Fruit fly (Drosophila melanogaster) whole organism, pupa: ENCODE measurements around the gene CG13894.

ENCODE experiments used
- CG10348 ChIP-seq: fragments of 200-800 bp; sonication (Bioruptor generic); IDR thresholded peaks from 2 replicates; pipeline ENCODE4 v1.3.6; 2022; ENCODE audit warnings: missing biosample characterization, missing genetic modification characterization
- CG15710 ChIP-seq: fragments of 200-800 bp; sonication (Bioruptor generic); optimal IDR thresholded peaks from 2 replicates; lab custom pipeline; 2018; ENCODE audit warnings: missing biosample characterization, mild to moderate bottlenecking, missing genetic modification characterization, moderate library complexity
- CG8301 ChIP-seq: fragments of 200-800 bp; sonication (Bioruptor generic); optimal IDR thresholded peaks from 2 replicates; lab custom pipeline; 2018; ENCODE audit warnings: missing biosample characterization, mild to moderate bottlenecking, missing genetic modification characterization
- Pif1B ChIP-seq: fragments of 200-800 bp; sonication (Bioruptor generic); optimal IDR thresholded peaks from 3 replicates; lab custom pipeline; 2016; ENCODE audit warnings: missing biosample characterization, missing genetic modification characterization
- rn ChIP-seq: fragments of 200-800 bp; sonication (Bioruptor generic); IDR thresholded peaks from 2 replicates; pipeline ENCODE4 v1.3.6; 2022; ENCODE audit warnings: missing biosample characterization, missing genetic modification characterization

dm6 chr3L:710345-710822, 11.4 kb upstream of the CG13894 start, which contains the start of gene CkIIalpha-i3:
- TF ChIP-seq rn (no peak), CG10348 (GFP tag; lab: Robert Waterston, UW) (no peak), Pif1B (GFP tag; lab: Kevin White, UChicago) (no peak), CG8301 (tag; lab: Kevin White, UChicago) (no peak), CG15710 (tag; lab: Kevin White, UChicago) (no peak)
